Worm (Caenorhabditis elegans): ENCODE results near the gene fbxa-42.
A peak's percentile ranks its signal among the peaks of the same experiment; 100 is the strongest.

Gene fbxa-42

ce11 chrIII:2245727-2246126, 15.5 kb downstream of the fbxa-42 start, which contains the start of gene srd-67:
srd-67 (minus strand) TSS chrIII:2245827.
- TF ChIP-seq aly-2 (tag; optimal IDR thresholded peaks at IDR 0.05) (no peak), ztf-11 (tag; optimal IDR thresholded peaks at IDR 0.05) (no peak), F13H6.1 (tag; optimal IDR thresholded peaks at IDR 0.05) (no peak), nhr-6 (tag; optimal IDR thresholded peaks at IDR 0.05) (no peak), ztf-1 (GFP tag; conservative IDR thresholded peaks at IDR 0.05) (no peak), nhr-237 (tag; optimal IDR thresholded peaks at IDR 0.05) (no peak), egl-27 (tag; optimal IDR thresholded peaks at IDR 0.05) (no peak), ceh-16 (tag; optimal IDR thresholded peaks at IDR 0.05) (no peak), nhr-10 (tag; optimal IDR thresholded peaks at IDR 0.05) (no peak), zag-1 (tag; optimal IDR thresholded peaks at IDR 0.05) (no peak), lin-39 (tag; optimal IDR thresholded peaks at IDR 0.05) (no peak), dmd-4 (tag; optimal IDR thresholded peaks at IDR 0.05) (no peak), alr-1 (tag; optimal IDR thresholded peaks at IDR 0.05) (no peak)

ce11 chrIII:2243617-2244016, 17.6 kb downstream of the fbxa-42 start:
- TF ChIP-seq ztf-4 (tag; optimal IDR thresholded peaks at IDR 0.05) (no peak), nhr-6 (tag; optimal IDR thresholded peaks at IDR 0.05) (no peak), ztf-1 (GFP tag; conservative IDR thresholded peaks at IDR 0.05) (no peak), sma-9 (GFP tag; optimal IDR thresholded peaks at IDR 0.05) (no peak), sma-9 (tag; optimal IDR thresholded peaks at IDR 0.05) (no peak), nhr-77 (tag; optimal IDR thresholded peaks at IDR 0.05) (no peak), blmp-1 (tag; optimal IDR thresholded peaks at IDR 0.05; ENCODE audit: insufficient read depth) (no peak), unc-39 (tag; optimal IDR thresholded peaks at IDR 0.05) (no peak), unc-62 (GFP tag; optimal IDR thresholded peaks at IDR 0.05) (no peak), mdl-1 (tag; optimal IDR thresholded peaks at IDR 0.05) (no peak), egl-27 (tag; optimal IDR thresholded peaks at IDR 0.05) (no peak)

ce11 chrIII:2240471-2240870, 20.8 kb downstream of the fbxa-42 start, which contains the start of gene srz-56:
srz-56 (plus strand) TSS chrIII:2240771.
- TF ChIP-seq nhr-11 (tag; optimal IDR thresholded peaks at IDR 0.05) (no peak), snpc-4 (tag; optimal IDR thresholded peaks at IDR 0.05) (no peak)

ce11 chrIII:2239587-2240144, 21.6 kb downstream of the fbxa-42 start, which contains the start of gene C39B5.10:
C39B5.10 (minus strand) TSS chrIII:2239637.
- TF ChIP-seq blmp-1 (tag; optimal IDR thresholded peaks at IDR 0.05; ENCODE audit: insufficient read depth): no peak
- TF ChIP-seq fos-1 (tag; optimal IDR thresholded peaks at IDR 0.05): peak; percentile 89

ce11 chrIII:2234192-2234934, 26.9 kb downstream of the fbxa-42 start, which contains the start of gene C39B5.2:
C39B5.2 (plus strand) TSS chrIII:2234884.
- TF ChIP-seq peb-1 (tag; optimal IDR thresholded peaks at IDR 0.05): no peak
- TF ChIP-seq egl-27 (tag; optimal IDR thresholded peaks at IDR 0.05): no peak
- TF ChIP-seq nhr-6 (tag; optimal IDR thresholded peaks at IDR 0.05): no peak
- TF ChIP-seq C34F6.9 (tag; optimal IDR thresholded peaks at IDR 0.05): no peak
- TF ChIP-seq nhr-11 (tag; optimal IDR thresholded peaks at IDR 0.05): no peak
- no peak for TF ChIP-seq gmeb-1 (tag; optimal IDR thresholded peaks at IDR 0.05)
- no peak for TF ChIP-seq nhr-21 (tag; optimal IDR thresholded peaks at IDR 0.05)
- TF ChIP-seq sma-9 (GFP tag; optimal IDR thresholded peaks at IDR 0.05): no peak
- TF ChIP-seq sma-9 (tag; optimal IDR thresholded peaks at IDR 0.05): no peak
- TF ChIP-seq ztf-4 (tag; optimal IDR thresholded peaks at IDR 0.05): no peak
- no peak for TF ChIP-seq snpc-4 (tag; optimal IDR thresholded peaks at IDR 0.05)
- TF ChIP-seq nhr-10 (tag; optimal IDR thresholded peaks at IDR 0.05): no peak

- TF ChIP-seq lin-11 (tag; optimal IDR thresholded peaks at IDR 0.05): no peak
- no peak for TF ChIP-seq fos-1 (tag; optimal IDR thresholded peaks at IDR 0.05)
- no peak for TF ChIP-seq unc-55 (GFP tag; optimal IDR thresholded peaks at IDR 0.05)
- TF ChIP-seq F13H6.1 (tag; optimal IDR thresholded peaks at IDR 0.05): no peak
- TF ChIP-seq elt-1 (tag; optimal IDR thresholded peaks at IDR 0.05): no peak
- TF ChIP-seq zag-1 (tag; optimal IDR thresholded peaks at IDR 0.05): no peak
- TF ChIP-seq ztf-1 (GFP tag; conservative IDR thresholded peaks at IDR 0.05): no peak
- no peak for TF ChIP-seq ama-1 (optimal IDR thresholded peaks at IDR 0.05)
- TF ChIP-seq ZK546.5 (tag; optimal IDR thresholded peaks at IDR 0.05): no peak
- TF ChIP-seq lin-39 (tag; optimal IDR thresholded peaks at IDR 0.05): no peak
- TF ChIP-seq mab-5 (tag; optimal IDR thresholded peaks at IDR 0.05): no peak
- no peak for TF ChIP-seq aly-2 (tag; optimal IDR thresholded peaks at IDR 0.05)
- no peak for TF ChIP-seq nhr-237 (tag; optimal IDR thresholded peaks at IDR 0.05)
- no peak for TF ChIP-seq ztf-11 (tag; optimal IDR thresholded peaks at IDR 0.05)
Observed at ce11 chrIII:2233399-2233798, 27.9 kb downstream of the fbxa-42 start.

Measured in whole organism, L2 larva.